Fruit fly (Drosophila melanogaster) whole organism, embryonic: ENCODE measurements around the gene CG14647.
A peak's percentile ranks its signal among the peaks of the same experiment; 100 is the strongest.

Experiments used
- BtbVII ChIP-seq: fragments of 200-800 bp; sonication (Bioruptor generic); optimal IDR thresholded peaks from 3 replicates; lab custom pipeline; 2017; ENCODE audit warnings: missing biosample characterization, mild to moderate bottlenecking, missing genetic modification characterization
- CG11247 ChIP-seq: fragments of 200-800 bp; sonication (Bioruptor generic); IDR thresholded peaks from 2 replicates; pipeline ENCODE4 v1.3.6; 2022; ENCODE audit warnings: missing biosample characterization, missing genetic modification characterization
- CG12104 ChIP-seq: fragments of 200-800 bp; sonication (Bioruptor generic); optimal IDR thresholded peaks from 3 replicates; lab custom pipeline; 2016; ENCODE audit warnings: missing biosample characterization, missing genetic modification characterization
- CG13894 ChIP-seq: fragments of 200-800 bp; sonication (Bioruptor generic); optimal IDR thresholded peaks from 3 replicates; lab custom pipeline; 2018; ENCODE audit warnings: missing biosample characterization, mild to moderate bottlenecking, missing genetic modification characterization, moderate library complexity
- CG15696 ChIP-seq: fragments of 200-800 bp; sonication (Bioruptor generic); optimal IDR thresholded peaks from 2 replicates; lab custom pipeline; 2019; ENCODE audit warnings: missing biosample characterization, mild to moderate bottlenecking, missing genetic modification characterization, moderate library complexity
- CG18619 ChIP-seq: fragments of 200-800 bp; sonication (Bioruptor generic); optimal IDR thresholded peaks from 3 replicates; lab custom pipeline; 2017; ENCODE audit warnings: missing biosample characterization, mild to moderate bottlenecking, missing genetic modification characterization
- CG2116 ChIP-seq: fragments of 200-800 bp; sonication (Bioruptor generic); optimal IDR thresholded peaks from 3 replicates; lab custom pipeline; 2018; ENCODE audit warnings: missing biosample characterization, mild to moderate bottlenecking, missing genetic modification characterization
- CG2120 ChIP-seq: fragments of 200-800 bp; sonication (Bioruptor generic); optimal IDR thresholded peaks from 3 replicates; lab custom pipeline; 2016; ENCODE audit warnings: missing biosample characterization, missing genetic modification characterization
- CG30403 ChIP-seq: fragments of 200-800 bp; sonication (Bioruptor generic); optimal IDR thresholded peaks from 3 replicates; lab custom pipeline; 2016; ENCODE audit warnings: missing biosample characterization, missing genetic modification characterization
- CG31441 ChIP-seq: fragments of 200-800 bp; sonication (Bioruptor generic); IDR thresholded peaks from 2 replicates; pipeline ENCODE4 v1.3.6; 2022; ENCODE audit warnings: missing biosample characterization, missing genetic modification characterization
- CG32772 ChIP-seq: fragments of 200-800 bp; sonication (Bioruptor generic); IDR thresholded peaks from 2 replicates; pipeline ENCODE4 v1.3.6; 2022; ENCODE audit warnings: missing biosample characterization, missing genetic modification characterization
- CG3407 ChIP-seq: fragments of 200-800 bp; sonication (Bioruptor generic); optimal IDR thresholded peaks from 2 replicates; lab custom pipeline; 2018; ENCODE audit warnings: missing biosample characterization, mild to moderate bottlenecking, missing genetic modification characterization
- CG4360 ChIP-seq: fragments of 200-800 bp; sonication (Bioruptor generic); IDR thresholded peaks from 2 replicates; pipeline ENCODE4 v1.3.6; 2022; ENCODE audit warnings: missing biosample characterization, missing genetic modification characterization
- CG4617 ChIP-seq: fragments of 200-800 bp; sonication (Bioruptor generic); optimal IDR thresholded peaks from 3 replicates; lab custom pipeline; 2016; ENCODE audit warnings: missing biosample characterization, missing genetic modification characterization, borderline replicate concordance
- CG7928 ChIP-seq: fragments of 200-800 bp; sonication (Bioruptor generic); optimal IDR thresholded peaks from 2 replicates; lab custom pipeline; 2017; ENCODE audit warnings: missing biosample characterization, mild to moderate bottlenecking, missing genetic modification characterization
- D19B ChIP-seq: fragments of 200-800 bp; sonication (Bioruptor generic); optimal IDR thresholded peaks from 2 replicates; lab custom pipeline; 2017; ENCODE audit warnings: missing biosample characterization, mild to moderate bottlenecking, missing genetic modification characterization
- Deaf1 ChIP-seq: fragments of 200-800 bp; optimal IDR thresholded peaks from 3 replicates; lab custom pipeline; 2019; ENCODE audit warnings: missing biosample characterization, mild to moderate bottlenecking, missing genetic modification characterization, moderate library complexity
- Dip3 ChIP-seq: fragments of 200-800 bp; sonication (Bioruptor generic); optimal IDR thresholded peaks from 3 replicates; lab custom pipeline; 2016; ENCODE audit warnings: missing biosample characterization, missing genetic modification characterization
- Dp ChIP-seq: fragments of 200-800 bp; sonication (Bioruptor generic); optimal IDR thresholded peaks from 2 replicates; lab custom pipeline; 2018; ENCODE audit warnings: missing biosample characterization, mild to moderate bottlenecking, missing genetic modification characterization, moderate library complexity
- Dref ChIP-seq: fragments of 200-800 bp; sonication (Bioruptor generic); IDR thresholded peaks from 2 replicates; pipeline ENCODE4 v1.3.6; 2022; ENCODE audit warnings: missing biosample characterization, missing genetic modification characterization
- ERR ChIP-seq: fragments of 200-800 bp; sonication (Bioruptor generic); optimal IDR thresholded peaks from 2 replicates; lab custom pipeline; 2016; ENCODE audit warnings: missing biosample characterization, missing genetic modification characterization
- Gug ChIP-seq: fragments of 200-800 bp; sonication (Bioruptor generic); IDR thresholded peaks from 4 replicates; pipeline ENCODE4 v1.3.6; 2022; ENCODE audit warnings: missing biosample characterization, missing genetic modification characterization
- HLH54F ChIP-seq: fragments of 200-800 bp; sonication (Bioruptor generic); optimal IDR thresholded peaks from 3 replicates; lab custom pipeline; 2016; ENCODE audit warnings: missing biosample characterization, missing genetic modification characterization
- HmgZ ChIP-seq: fragments of 200-800 bp; sonication (Bioruptor generic); optimal IDR thresholded peaks from 2 replicates; lab custom pipeline; 2018; ENCODE audit warnings: missing biosample characterization, mild to moderate bottlenecking, missing genetic modification characterization
- MBD-R2 ChIP-seq: fragments of 200-800 bp; sonication (Bioruptor generic); IDR thresholded peaks from 2 replicates; pipeline ENCODE4 v1.3.6; 2022; ENCODE audit warnings: missing biosample characterization, missing genetic modification characterization
- Max ChIP-seq: fragments of 200-800 bp; sonication (Bioruptor generic); optimal IDR thresholded peaks from 2 replicates; lab custom pipeline; 2016; ENCODE audit warnings: missing biosample characterization, mild to moderate bottlenecking, missing genetic modification characterization
- Meics ChIP-seq: fragments of 200-800 bp; sonication (Bioruptor generic); optimal IDR thresholded peaks from 2 replicates; lab custom pipeline; 2017; ENCODE audit warnings: missing biosample characterization, mild to moderate bottlenecking, missing genetic modification characterization
- Opbp ChIP-seq: fragments of 200-800 bp; sonication (Bioruptor generic); IDR thresholded peaks from 3 replicates; pipeline ENCODE4 v1.3.6; 2022; ENCODE audit warnings: missing biosample characterization, missing genetic modification characterization; ENCODE audit not compliant: partially characterized antibody
- Optix ChIP-seq: fragments of 200-800 bp; sonication (Bioruptor generic); IDR thresholded peaks from 3 replicates; pipeline ENCODE4 v1.3.6; 2022; ENCODE audit warnings: missing biosample characterization, missing genetic modification characterization
- Rfx ChIP-seq: fragments of 200-800 bp; sonication (Bioruptor generic); IDR thresholded peaks from 2 replicates; pipeline ENCODE4 v1.3.6; 2022; ENCODE audit warnings: missing biosample characterization, missing genetic modification characterization
- Sin3A ChIP-seq: fragments of >200 bp; optimal IDR thresholded peaks from 2 replicates; lab custom pipeline; 2018
- Sox100B ChIP-seq: fragments of 200-800 bp; sonication (Bioruptor generic); optimal IDR thresholded peaks from 3 replicates; lab custom pipeline; 2018; ENCODE audit warnings: missing biosample characterization, mild to moderate bottlenecking, missing genetic modification characterization
- Spps ChIP-seq: fragments of 200-800 bp; sonication (Bioruptor generic); optimal IDR thresholded peaks from 2 replicates; lab custom pipeline; 2018; ENCODE audit warnings: missing biosample characterization, mild to moderate bottlenecking, missing genetic modification characterization
- Xbp1 ChIP-seq: fragments of 200-800 bp; sonication (Bioruptor generic); optimal IDR thresholded peaks from 3 replicates; lab custom pipeline; 2016; ENCODE audit warnings: missing biosample characterization, mild to moderate bottlenecking, missing genetic modification characterization
- al ChIP-seq: fragments of 200-800 bp; sonication (Bioruptor generic); IDR thresholded peaks from 2 replicates; pipeline ENCODE4 v1.3.6; 2022; ENCODE audit warnings: missing biosample characterization, missing genetic modification characterization
- ap ChIP-seq: fragments of 200-800 bp; sonication (Bioruptor generic); IDR thresholded peaks from 2 replicates; pipeline ENCODE4 v1.3.6; 2022; ENCODE audit warnings: missing biosample characterization, missing genetic modification characterization
- bcd ChIP-seq: fragments of 200-800 bp; sonication (Bioruptor generic); optimal IDR thresholded peaks from 2 replicates; lab custom pipeline; 2017; ENCODE audit warnings: missing biosample characterization, mild to moderate bottlenecking, missing genetic modification characterization
- cg ChIP-seq: fragments of 200-800 bp; sonication (Bioruptor generic); optimal IDR thresholded peaks from 3 replicates; lab custom pipeline; 2019; ENCODE audit warnings: missing biosample characterization, mild to moderate bottlenecking, missing genetic modification characterization, moderate library complexity
- dysf ChIP-seq: fragments of 200-800 bp; sonication (Bioruptor generic); IDR thresholded peaks from 3 replicates; pipeline ENCODE4 v1.3.6; 2022; ENCODE audit warnings: missing biosample characterization, missing genetic modification characterization
- eyg ChIP-seq: fragments of 200-800 bp; sonication (Bioruptor generic); optimal IDR thresholded peaks from 3 replicates; lab custom pipeline; 2016; ENCODE audit warnings: missing biosample characterization, missing genetic modification characterization
- gce ChIP-seq: fragments of 200-800 bp; sonication (Bioruptor generic); IDR thresholded peaks from 3 replicates; pipeline ENCODE4 v1.3.6; 2022; ENCODE audit warnings: missing biosample characterization, missing genetic modification characterization
- gcm2 ChIP-seq: fragments of 200-800 bp; sonication (Bioruptor generic); optimal IDR thresholded peaks from 2 replicates; lab custom pipeline; 2016; ENCODE audit warnings: missing biosample characterization, missing genetic modification characterization
- grn ChIP-seq: fragments of 200-800 bp; sonication (Bioruptor generic); optimal IDR thresholded peaks from 3 replicates; lab custom pipeline; 2017; ENCODE audit warnings: missing biosample characterization, missing genetic modification characterization
- lola ChIP-seq, 3 experiments: fragments of >200 bp in 2 of 3; fragments of 200-800 bp in 1 of 3; sonication (Bioruptor generic) in 1 of 3; optimal IDR thresholded peaks; 2 replicates each; lab custom pipeline; 2017 to 2019; ENCODE audit warnings: missing biosample characterization in 3 of 3, missing genetic modification characterization in 3 of 3, mild to moderate bottlenecking in 1 of 3, moderate library complexity in 1 of 3
- pfk ChIP-seq: fragments of 200-800 bp; sonication (Bioruptor generic); optimal IDR thresholded peaks from 2 replicates; lab custom pipeline; 2018; ENCODE audit warnings: missing biosample characterization, mild to moderate bottlenecking, missing genetic modification characterization, moderate library complexity
- pita ChIP-seq: fragments of 200-800 bp; sonication (Bioruptor generic); optimal IDR thresholded peaks from 2 replicates; lab custom pipeline; 2017; ENCODE audit warnings: missing biosample characterization, mild to moderate bottlenecking, missing genetic modification characterization
- scrt ChIP-seq: fragments of 200-800 bp; sonication (Bioruptor generic); optimal IDR thresholded peaks from 2 replicates; lab custom pipeline; 2018; ENCODE audit warnings: missing biosample characterization, mild to moderate bottlenecking, missing genetic modification characterization, moderate library complexity
- sob ChIP-seq: fragments of 200-800 bp; sonication (Bioruptor generic); IDR thresholded peaks from 2 replicates; pipeline ENCODE4 v1.3.6; 2022; ENCODE audit warnings: missing biosample characterization, missing genetic modification characterization
- tgo ChIP-seq: fragments of 200-800 bp; sonication (Bioruptor generic); IDR thresholded peaks from 3 replicates; pipeline ENCODE4 v1.3.6; 2022; ENCODE audit warnings: missing biosample characterization, missing genetic modification characterization
- tup ChIP-seq: fragments of 200-800 bp; sonication (Bioruptor generic); optimal IDR thresholded peaks from 2 replicates; lab custom pipeline; 2016; ENCODE audit warnings: missing biosample characterization, mild to moderate bottlenecking, missing genetic modification characterization, moderate library complexity
- vvl ChIP-seq: fragments of 200-800 bp; sonication (Bioruptor generic); IDR thresholded peaks from 2 replicates; pipeline ENCODE4 v1.3.6; 2022; ENCODE audit warnings: missing biosample characterization, missing genetic modification characterization
- wdn ChIP-seq: fragments of 200-800 bp; sonication (Bioruptor generic); IDR thresholded peaks from 2 replicates; pipeline ENCODE4 v1.3.6; 2022; ENCODE audit warnings: missing biosample characterization, missing genetic modification characterization
- zfh2 ChIP-seq: fragments of 200-800 bp; sonication (Bioruptor generic); optimal IDR thresholded peaks from 2 replicates; lab custom pipeline; 2016; ENCODE audit warnings: missing biosample characterization, missing genetic modification characterization

Gene CG14647

DNA sequence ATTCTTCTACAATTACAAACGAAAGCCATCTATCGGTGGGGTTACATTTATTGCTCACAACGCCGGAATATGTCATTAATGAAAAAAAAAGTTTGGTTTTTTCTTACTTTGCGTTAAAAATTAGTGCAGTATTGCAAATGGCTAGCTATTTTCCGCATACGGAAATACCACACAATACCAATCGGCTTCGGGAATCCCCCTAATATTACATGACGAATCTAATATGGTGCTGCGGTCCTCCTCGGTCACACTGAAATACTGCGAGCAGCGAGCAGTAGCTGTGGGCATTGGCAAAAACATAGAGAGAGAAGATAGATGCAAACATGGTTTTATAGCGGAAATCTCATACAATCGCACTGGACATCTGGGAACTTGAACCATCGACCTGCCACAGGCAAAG is 12.8 kb upstream of the CG14647 start, which contains the start of gene tub (continued):
- peak; percentile 29 for TF ChIP-seq Meics (GFP tag; lab: Kevin White, UChicago)
- TF ChIP-seq CG3407 (GFP tag; lab: Kevin White, UChicago), result no peak
- no peak for TF ChIP-seq gcm2 (GFP tag; lab: Kevin White, UChicago)
- no peak for TF ChIP-seq Gug (GFP tag; lab: Robert Waterston, UW)
- TF ChIP-seq CG7928 (GFP tag; lab: Kevin White, UChicago), result no peak
- no peak for TF ChIP-seq CG11247
- no peak for TF ChIP-seq scrt (GFP tag; lab: Kevin White, UChicago)
- TF ChIP-seq Deaf1 (tag; lab: Kevin White, UChicago), result no peak
- TF ChIP-seq tgo (GFP tag; lab: Robert Waterston, UW), result no peak
- no peak for TF ChIP-seq CG13894 (tag; lab: Kevin White, UChicago)
- no peak for TF ChIP-seq pfk (GFP tag; lab: Kevin White, UChicago)
- TF ChIP-seq Sox100B (GFP tag; lab: Kevin White, UChicago), result no peak
- TF ChIP-seq Optix (GFP tag; lab: Robert Waterston, UW), result no peak
- TF ChIP-seq MBD-R2 (GFP tag; lab: Robert Waterston, UW), result peak; percentile 94
- peak; percentile 47 for TF ChIP-seq Dref (GFP tag; lab: Robert Waterston, UW)
- TF ChIP-seq CG32772 (GFP tag; lab: Robert Waterston, UW), result no peak
- TF ChIP-seq eyg (GFP tag; lab: Kevin White, UChicago), result no peak
- TF ChIP-seq Opbp (GFP tag; lab: Robert Waterston, UW), result no peak
- TF ChIP-seq CG2120, result peak; percentile 65
- TF ChIP-seq tup (GFP tag; lab: Kevin White, UChicago), result no peak
- TF ChIP-seq CG18619 (GFP tag; lab: Kevin White, UChicago), result no peak
- peak; percentile 36 for TF ChIP-seq CG2116 (GFP tag; lab: Kevin White, UChicago)
- peak; percentile 25 for TF ChIP-seq zfh2 (GFP tag; lab: Kevin White, UChicago)
- peak; percentile 41 for TF ChIP-seq CG30403 (GFP tag; lab: Kevin White, UChicago)
- no peak for TF ChIP-seq Spps
- TF ChIP-seq al, result no peak
- peak; percentile 32 for TF ChIP-seq Dp (GFP tag; lab: Kevin White, UChicago)
- no peak for TF ChIP-seq ap (GFP tag; lab: Robert Waterston, UW)
- TF ChIP-seq BtbVII (GFP tag; lab: Kevin White, UChicago), result no peak
- peak; percentile 28 for TF ChIP-seq HLH54F (GFP tag; lab: Kevin White, UChicago)
- TF ChIP-seq CG4360 (GFP tag; lab: Robert Waterston, UW), result no peak
- no peak for TF ChIP-seq cg
- TF ChIP-seq Rfx (GFP tag; lab: Robert Waterston, UW), result peak; percentile 66
- TF ChIP-seq CG31441, result no peak; the same call in 1 of the 2 replicates
- TF ChIP-seq ERR, result no peak
- TF ChIP-seq lola (GFP tag; optimal IDR thresholded peaks at IDR 0.05; lab: Kevin White, UChicago), result no peak
- TF ChIP-seq wdn (GFP tag; lab: Robert Waterston, UW), result no peak
- TF ChIP-seq Max (GFP tag; lab: Kevin White, UChicago), result peak; percentile 8
- peak; percentile 24; the same call in 1 of the 3 replicates for TF ChIP-seq dysf (GFP tag; lab: Robert Waterston, UW)
- no peak for TF ChIP-seq bcd
- peak; percentile 69 for TF ChIP-seq CG4617 (GFP tag; lab: Kevin White, UChicago)
- TF ChIP-seq grn (GFP tag; lab: Kevin White, UChicago), result no peak
- TF ChIP-seq D19B, result no peak
- TF ChIP-seq Sin3A (lab: Kevin White, UChicago), result peak; percentile 16
- peak; percentile 63 for TF ChIP-seq Xbp1 (GFP tag; lab: Kevin White, UChicago)
- TF ChIP-seq CG15696 (tag; lab: Kevin White, UChicago), result no peak
- no peak for TF ChIP-seq pita (GFP tag; lab: Kevin White, UChicago)
- TF ChIP-seq Dip3 (GFP tag; lab: Kevin White, UChicago), result peak; percentile 16
- peak; percentile 76 for TF ChIP-seq HmgZ (tag; lab: Kevin White, UChicago)
- TF ChIP-seq CG12104 (GFP tag; lab: Kevin White, UChicago), result no peak
- peak; percentile 55; the same call in 1 of the 2 replicates for TF ChIP-seq vvl (GFP tag; lab: Robert Waterston, UW)
- no peak; the same call in 1 of the 2 replicates for TF ChIP-seq sob (GFP tag; lab: Robert Waterston, UW)
- no peak for TF ChIP-seq gce (GFP tag; lab: Robert Waterston, UW)
